Fruit fly (Drosophila melanogaster) whole organism, prepupa: ENCODE data around the gene Cp38.

ENCODE experiments used
- CG1621 ChIP-seq: fragments of 200-800 bp; sonication (Bioruptor generic); optimal IDR thresholded peaks from 3 replicates; lab custom pipeline; 2018; ENCODE audit warnings: missing biosample characterization, mild to moderate bottlenecking, missing genetic modification characterization
- CG16779 ChIP-seq: fragments of 200-800 bp; sonication (Bioruptor generic); optimal IDR thresholded peaks from 3 replicates; lab custom pipeline; 2017; ENCODE audit warnings: missing biosample characterization, mild to moderate bottlenecking, missing genetic modification characterization
- CG34406 ChIP-seq: fragments of 200-800 bp; sonication (Bioruptor generic); optimal IDR thresholded peaks from 3 replicates; lab custom pipeline; 2016; ENCODE audit warnings: missing biosample characterization, missing genetic modification characterization
- CG9139 ChIP-seq: fragments of 200-800 bp; sonication (Bioruptor generic); optimal IDR thresholded peaks from 3 replicates; lab custom pipeline; 2017; ENCODE audit warnings: missing biosample characterization, mild to moderate bottlenecking, missing genetic modification characterization
- Eip75B ChIP-seq: fragments of 200-800 bp; sonication (Bioruptor generic); optimal IDR thresholded peaks from 3 replicates; lab custom pipeline; 2016; ENCODE audit warnings: missing biosample characterization, missing genetic modification characterization
- Eip93F ChIP-seq: fragments of 200-800 bp; sonication (Bioruptor generic); optimal IDR thresholded peaks from 2 replicates; lab custom pipeline; 2016; ENCODE audit warnings: missing biosample characterization, mild to moderate bottlenecking, missing genetic modification characterization
- Ets21C ChIP-seq: fragments of 200-800 bp; sonication (Bioruptor generic); optimal IDR thresholded peaks from 3 replicates; lab custom pipeline; 2016; ENCODE audit warnings: missing biosample characterization, missing genetic modification characterization
- Hr38 ChIP-seq: sonication (Bioruptor generic); optimal IDR thresholded peaks from 2 replicates; lab custom pipeline; 2016; ENCODE audit warnings: missing biosample characterization, missing genetic modification characterization
- OdsH ChIP-seq: fragments of 200-800 bp; sonication (Bioruptor generic); optimal IDR thresholded peaks from 3 replicates; lab custom pipeline; 2016; ENCODE audit warnings: missing biosample characterization, missing genetic modification characterization
- Sox102F ChIP-seq: fragments of 200-800 bp; sonication (Bioruptor generic); optimal IDR thresholded peaks from 2 replicates; lab custom pipeline; 2016; ENCODE audit warnings: missing biosample characterization, mild to moderate bottlenecking, missing genetic modification characterization
- cyc ChIP-seq: fragments of 200-800 bp; sonication (Bioruptor generic); optimal IDR thresholded peaks from 3 replicates; lab custom pipeline; 2016; ENCODE audit warnings: missing biosample characterization, missing genetic modification characterization
- dsx ChIP-seq: fragments of 200-800 bp; optimal IDR thresholded peaks from 3 replicates; lab custom pipeline; 2019; ENCODE audit warnings: missing biosample characterization, mild to moderate bottlenecking, missing genetic modification characterization, moderate library complexity; ENCODE audit not compliant: poor library complexity, severe bottlenecking

DNA sequence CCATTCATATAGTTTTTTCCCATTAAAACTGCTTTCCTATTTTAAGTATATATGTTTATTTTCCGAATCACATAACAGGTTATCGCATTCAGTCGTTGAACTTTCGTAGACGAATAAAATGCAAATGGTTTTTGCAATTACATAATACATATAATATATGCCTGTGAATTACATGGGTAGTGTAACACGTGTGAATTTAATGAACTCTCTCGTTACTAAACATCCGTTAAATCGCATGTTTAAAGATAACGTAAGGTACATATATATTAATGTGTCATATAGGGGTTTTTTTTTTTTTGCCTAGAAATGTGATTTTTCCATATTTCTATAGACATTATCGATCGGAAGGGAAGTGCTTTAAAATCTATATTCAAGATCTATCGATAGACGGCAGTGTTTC is 12.0 kb upstream of the Cp38 start:
- TF ChIP-seq dsx (GFP tag; lab: Kevin White, UChicago) (no peak), cyc (no peak), Sox102F (GFP tag; lab: Kevin White, UChicago) (no peak), Hr38 (no peak), Eip93F (GFP tag; lab: Kevin White, UChicago) (no peak), Eip75B (GFP tag; lab: Kevin White, UChicago) (no peak), CG34406 (GFP tag; lab: Kevin White, UChicago) (no peak), CG9139 (GFP tag; lab: Kevin White, UChicago) (no peak), CG1621 (no peak), CG16779 (tag; lab: Kevin White, UChicago) (no peak), Ets21C (GFP tag; lab: Kevin White, UChicago) (no peak), OdsH (no peak)
